Fruit fly (Drosophila melanogaster) whole organism, embryonic: ENCODE results near the gene klu.

Source experiments
- Ada2b ChIP-seq: fragments of 200-800 bp; sonication (Bioruptor generic); IDR thresholded peaks from 2 replicates; pipeline ENCODE4 v1.3.6; 2022; ENCODE audit warnings: missing biosample characterization, missing genetic modification characterization
- CG10959 ChIP-seq: fragments of 200-800 bp; sonication (Bioruptor generic); IDR thresholded peaks from 2 replicates; pipeline ENCODE4 v1.3.6; 2022; ENCODE audit warnings: missing biosample characterization, missing genetic modification characterization
- CG11398 ChIP-seq: fragments of 200-800 bp; sonication (Bioruptor generic); optimal IDR thresholded peaks from 2 replicates; lab custom pipeline; 2016; ENCODE audit warnings: missing biosample characterization, missing genetic modification characterization
- CG12219 ChIP-seq: fragments of 200-800 bp; sonication (Bioruptor generic); optimal IDR thresholded peaks from 3 replicates; lab custom pipeline; 2018; ENCODE audit warnings: missing biosample characterization, mild to moderate bottlenecking, missing genetic modification characterization
- CG13894 ChIP-seq: fragments of 200-800 bp; sonication (Bioruptor generic); optimal IDR thresholded peaks from 3 replicates; lab custom pipeline; 2018; ENCODE audit warnings: missing biosample characterization, mild to moderate bottlenecking, missing genetic modification characterization, moderate library complexity
- CG15269 ChIP-seq: fragments of 200-800 bp; sonication (Bioruptor generic); optimal IDR thresholded peaks from 2 replicates; lab custom pipeline; 2018; ENCODE audit warnings: missing biosample characterization, mild to moderate bottlenecking, missing genetic modification characterization, moderate library complexity
- CG1529 ChIP-seq: fragments of 200-800 bp; sonication (Bioruptor generic); optimal IDR thresholded peaks from 3 replicates; lab custom pipeline; 2018; ENCODE audit warnings: missing biosample characterization, missing genetic modification characterization
- CG17385 ChIP-seq: fragments of 200-800 bp; sonication (Bioruptor generic); optimal IDR thresholded peaks from 3 replicates; lab custom pipeline; 2018; ENCODE audit warnings: missing biosample characterization, mild to moderate bottlenecking, missing genetic modification characterization
- CG17802 ChIP-seq: fragments of 200-800 bp; sonication (Bioruptor generic); optimal IDR thresholded peaks from 2 replicates; lab custom pipeline; 2018; ENCODE audit warnings: missing biosample characterization, mild to moderate bottlenecking, missing genetic modification characterization, moderate library complexity
- CG1792 ChIP-seq: fragments of 200-800 bp; sonication (Bioruptor generic); optimal IDR thresholded peaks from 2 replicates; lab custom pipeline; 2016; ENCODE audit warnings: missing biosample characterization, missing genetic modification characterization
- CG1832 ChIP-seq: fragments of 200-800 bp; sonication (Bioruptor generic); optimal IDR thresholded peaks from 2 replicates; lab custom pipeline; 2017; ENCODE audit warnings: missing biosample characterization, mild to moderate bottlenecking, missing genetic modification characterization, inconsistent platforms
- CG2199 ChIP-seq: fragments of 200-800 bp; sonication (Bioruptor generic); IDR thresholded peaks from 3 replicates; pipeline ENCODE4 v1.3.6; 2022; ENCODE audit warnings: missing biosample characterization, missing genetic modification characterization
- CG2875 ChIP-seq: fragments of 200-800 bp; sonication (Bioruptor generic); optimal IDR thresholded peaks from 2 replicates; lab custom pipeline; 2017; ENCODE audit warnings: missing biosample characterization, mild to moderate bottlenecking, missing genetic modification characterization, missing genetic modification reagents
- CG30020 ChIP-seq: fragments of 200-800 bp; optimal IDR thresholded peaks from 2 replicates; lab custom pipeline; 2019; ENCODE audit warnings: missing biosample characterization, mild to moderate bottlenecking, missing genetic modification characterization, moderate library complexity
- CG3065 ChIP-seq: fragments of 200-800 bp; sonication (Bioruptor generic); optimal IDR thresholded peaks from 2 replicates; lab custom pipeline; 2016; ENCODE audit warnings: missing biosample characterization, missing genetic modification characterization
- CG3838 ChIP-seq: fragments of 200-800 bp; sonication (Bioruptor generic); optimal IDR thresholded peaks from 3 replicates; lab custom pipeline; 2016; ENCODE audit warnings: missing biosample characterization, missing genetic modification characterization
- CG4854 ChIP-seq: fragments of 200-800 bp; sonication (Bioruptor generic); optimal IDR thresholded peaks from 2 replicates; lab custom pipeline; 2016; ENCODE audit warnings: missing biosample characterization, missing genetic modification characterization, inconsistent platforms
- CG5953 ChIP-seq: fragments of 200-800 bp; sonication (Bioruptor generic); IDR thresholded peaks from 2 replicates; pipeline ENCODE4 v1.3.6; 2022; ENCODE audit warnings: missing biosample characterization, missing genetic modification characterization
- CG6254 ChIP-seq: fragments of 200-800 bp; sonication (Bioruptor generic); optimal IDR thresholded peaks from 3 replicates; lab custom pipeline; 2017; ENCODE audit warnings: mild to moderate bottlenecking, missing biosample characterization, missing genetic modification reagents, missing genetic modification characterization
- CG6791 ChIP-seq: fragments of 200-800 bp; sonication (Bioruptor generic); IDR thresholded peaks from 3 replicates; pipeline ENCODE4 v1.3.6; 2022; ENCODE audit warnings: missing biosample characterization, missing genetic modification characterization; ENCODE audit not compliant: partially characterized antibody
- CG7839 ChIP-seq: fragments of 200-800 bp; sonication (Bioruptor generic); optimal IDR thresholded peaks from 3 replicates; lab custom pipeline; 2018; ENCODE audit warnings: missing biosample characterization, mild to moderate bottlenecking, missing genetic modification characterization, moderate library complexity
- CG7987 ChIP-seq: fragments of 200-800 bp; sonication (Bioruptor generic); optimal IDR thresholded peaks from 2 replicates; lab custom pipeline; 2018; ENCODE audit warnings: missing biosample characterization, mild to moderate bottlenecking, missing genetic modification characterization, moderate library complexity
- CG8089 ChIP-seq: fragments of 200-800 bp; sonication (Bioruptor generic); optimal IDR thresholded peaks from 3 replicates; lab custom pipeline; 2016; ENCODE audit warnings: missing biosample characterization, missing genetic modification characterization
- CG8290 ChIP-seq, 3 experiments: fragments of 200-800 bp; sonication (Bioruptor generic); optimal IDR thresholded peaks; 2 replicates each; lab custom pipeline; 2016 to 2019; ENCODE audit warnings: missing biosample characterization in 3 of 3, missing genetic modification characterization in 3 of 3, mild to moderate bottlenecking in 2 of 3, moderate library complexity in 1 of 3
- Deaf1 ChIP-seq: fragments of 200-800 bp; optimal IDR thresholded peaks from 3 replicates; lab custom pipeline; 2019; ENCODE audit warnings: missing biosample characterization, mild to moderate bottlenecking, missing genetic modification characterization, moderate library complexity
- Dref ChIP-seq: fragments of 200-800 bp; sonication (Bioruptor generic); IDR thresholded peaks from 2 replicates; pipeline ENCODE4 v1.3.6; 2022; ENCODE audit warnings: missing biosample characterization, missing genetic modification characterization
- Fer3 ChIP-seq: fragments of 200-800 bp; sonication (Bioruptor generic); optimal IDR thresholded peaks from 2 replicates; lab custom pipeline; 2018; ENCODE audit warnings: missing biosample characterization, mild to moderate bottlenecking, missing genetic modification characterization, moderate library complexity
- HmgD ChIP-seq: fragments of 200-800 bp; sonication (Bioruptor generic); optimal IDR thresholded peaks from 3 replicates; lab custom pipeline; 2016; ENCODE audit warnings: missing biosample characterization, missing genetic modification characterization
- MBD-R2 ChIP-seq: fragments of 200-800 bp; sonication (Bioruptor generic); IDR thresholded peaks from 2 replicates; pipeline ENCODE4 v1.3.6; 2022; ENCODE audit warnings: missing biosample characterization, missing genetic modification characterization
- Mrtf ChIP-seq: fragments of 200-800 bp; sonication (Bioruptor generic); IDR thresholded peaks from 3 replicates; pipeline ENCODE4 v1.3.6; 2022; ENCODE audit warnings: missing biosample characterization, missing genetic modification characterization
- NC2β ChIP-seq: fragments of 200-800 bp; sonication (Bioruptor generic); optimal IDR thresholded peaks from 2 replicates; lab custom pipeline; 2016; ENCODE audit warnings: missing biosample characterization, missing genetic modification characterization
- Opbp ChIP-seq: fragments of 200-800 bp; sonication (Bioruptor generic); IDR thresholded peaks from 3 replicates; pipeline ENCODE4 v1.3.6; 2022; ENCODE audit warnings: missing biosample characterization, missing genetic modification characterization; ENCODE audit not compliant: partially characterized antibody
- Rfx ChIP-seq: fragments of 200-800 bp; sonication (Bioruptor generic); IDR thresholded peaks from 2 replicates; pipeline ENCODE4 v1.3.6; 2022; ENCODE audit warnings: missing biosample characterization, missing genetic modification characterization
- Trl ChIP-seq, 3 experiments: fragments of >200 bp in 2 of 3; fragments of 200-800 bp in 1 of 3; sonication (Bioruptor generic) in 1 of 3; optimal IDR thresholded peaks; 2 replicates in 1 of 3; 3 replicates in 2 of 3; lab custom pipeline; 2016 to 2017; ENCODE audit warnings: missing biosample characterization in 1 of 3, missing genetic modification characterization in 1 of 3
- Vsx1 ChIP-seq: fragments of 200-800 bp; sonication (Bioruptor generic); optimal IDR thresholded peaks from 2 replicates; lab custom pipeline; 2017; ENCODE audit warnings: missing biosample characterization, mild to moderate bottlenecking, missing genetic modification characterization, missing genetic modification reagents
- bcd ChIP-seq: fragments of 200-800 bp; sonication (Bioruptor generic); optimal IDR thresholded peaks from 2 replicates; lab custom pipeline; 2017; ENCODE audit warnings: missing biosample characterization, mild to moderate bottlenecking, missing genetic modification characterization
- bsh ChIP-seq, 2 experiments: fragments of 200-800 bp; sonication (Bioruptor generic); optimal IDR thresholded peaks; 2 replicates each; lab custom pipeline; 2017 to 2018; ENCODE audit warnings: mild to moderate bottlenecking in 2 of 2, missing biosample characterization in 2 of 2, missing genetic modification characterization in 2 of 2, moderate library complexity in 1 of 2
- cas ChIP-seq: fragments of 200-800 bp; sonication (Bioruptor generic); IDR thresholded peaks from 2 replicates; pipeline ENCODE4 v1.3.6; 2022; ENCODE audit warnings: missing biosample characterization, missing genetic modification characterization
- chm ChIP-seq: fragments of 200-800 bp; sonication (Bioruptor generic); IDR thresholded peaks from 2 replicates; pipeline ENCODE4 v1.3.6; 2022; ENCODE audit warnings: missing biosample characterization, missing genetic modification characterization
- ci ChIP-seq: fragments of 200-800 bp; sonication (Bioruptor generic); IDR thresholded peaks from 3 replicates; pipeline ENCODE4 v1.3.6; 2022; ENCODE audit warnings: missing biosample characterization, missing genetic modification characterization
- crol ChIP-seq: fragments of 200-800 bp; sonication (Bioruptor generic); IDR thresholded peaks from 2 replicates; pipeline ENCODE4 v1.3.6; 2022; ENCODE audit warnings: missing biosample characterization, missing genetic modification characterization
- da ChIP-seq: fragments of 200-800 bp; sonication (Bioruptor generic); optimal IDR thresholded peaks from 2 replicates; lab custom pipeline; 2016; ENCODE audit warnings: missing biosample characterization, missing genetic modification characterization
- dmrt99B ChIP-seq: fragments of 200-800 bp; sonication (Bioruptor generic); optimal IDR thresholded peaks from 2 replicates; lab custom pipeline; 2018; ENCODE audit warnings: missing biosample characterization, mild to moderate bottlenecking, missing genetic modification characterization, moderate library complexity
- kni ChIP-seq: fragments of 200-800 bp; sonication (Bioruptor generic); optimal IDR thresholded peaks from 3 replicates; lab custom pipeline; 2017; ENCODE audit warnings: mild to moderate bottlenecking, missing biosample characterization, missing genetic modification reagents, missing genetic modification characterization
- nerfin-1 ChIP-seq: fragments of 200-800 bp; sonication (Bioruptor generic); optimal IDR thresholded peaks from 3 replicates; lab custom pipeline; 2019; ENCODE audit warnings: missing biosample characterization, mild to moderate bottlenecking, missing genetic modification characterization, moderate library complexity
- sc ChIP-seq, 3 experiments: fragments of >200 bp in 2 of 3; fragments of 200-800 bp in 1 of 3; sonication (Bioruptor generic) in 1 of 3; optimal IDR thresholded peaks; 2 replicates in 2 of 3; 3 replicates in 1 of 3; lab custom pipeline; 2017; ENCODE audit warnings: mild to moderate bottlenecking in 1 of 3, missing biosample characterization in 1 of 3, missing genetic modification characterization in 1 of 3, missing genetic modification reagents in 1 of 3
- z ChIP-seq: fragments of 200-800 bp; sonication (Bioruptor generic); IDR thresholded peaks from 3 replicates; pipeline ENCODE4 v1.3.6; 2022; ENCODE audit warnings: missing biosample characterization, missing genetic modification characterization
- zen ChIP-seq: fragments of 200-800 bp; sonication (Bioruptor generic); optimal IDR thresholded peaks from 3 replicates; lab custom pipeline; 2018; ENCODE audit warnings: missing biosample characterization, mild to moderate bottlenecking, missing genetic modification characterization, moderate library complexity

The klu gene

DNA sequence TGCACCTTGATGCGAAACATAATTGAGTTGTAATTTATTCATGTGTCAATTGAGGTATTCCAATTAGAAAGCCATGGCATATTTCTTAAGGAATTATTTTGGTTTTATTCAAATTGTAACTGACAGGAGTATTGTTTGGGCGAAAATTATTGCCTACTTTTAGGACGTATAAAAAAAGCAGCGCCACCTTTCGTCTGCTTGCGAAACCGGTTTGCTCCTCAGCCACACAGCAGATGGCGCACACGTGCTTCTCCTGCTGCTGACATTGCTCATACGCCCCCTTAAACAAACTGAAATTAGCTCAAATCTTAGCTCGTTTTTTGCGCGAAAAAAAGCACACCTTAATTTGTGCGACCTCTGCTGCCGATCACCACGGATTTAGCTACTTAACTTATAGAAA, 38.9 kb upstream of the klu start (continued):
- TF ChIP-seq CG11398 = peak; percentile 32
- TF ChIP-seq zen (tag; lab: Kevin White, UChicago) = peak; percentile 72
- TF ChIP-seq CG7987 (GFP tag; lab: Kevin White, UChicago) = peak; percentile 85
- peak; percentile 83 for TF ChIP-seq Vsx1
- peak; percentile 64 for TF ChIP-seq CG4854 (GFP tag; lab: Kevin White, UChicago)
- TF ChIP-seq CG10959 (GFP tag; lab: Robert Waterston, UW) = peak; percentile 81
- no peak for TF ChIP-seq cas (GFP tag; lab: Robert Waterston, UW)
- peak; percentile 54 for TF ChIP-seq dmrt99B
- peak; percentile 82 for TF ChIP-seq CG7839 (tag; lab: Kevin White, UChicago)
- peak; percentile 65 for TF ChIP-seq da (GFP tag; lab: Kevin White, UChicago)

- TF ChIP-seq CG17802 (tag; lab: Kevin White, UChicago) = no peak
- no peak for TF ChIP-seq HmgD (GFP tag; lab: Kevin White, UChicago)
- TF ChIP-seq Mrtf (GFP tag; lab: Robert Waterston, UW) = no peak
- TF ChIP-seq CG2875 (GFP tag; lab: Kevin White, UChicago) = peak; percentile 22
- no peak for TF ChIP-seq Dref (GFP tag; lab: Robert Waterston, UW)
- no peak for TF ChIP-seq CG1792
- no peak for TF ChIP-seq Ada2b (GFP tag; lab: Robert Waterston, UW)
- TF ChIP-seq sc (optimal IDR thresholded peaks at IDR 0.05; lab: Kevin White, UChicago) = no peak
- no peak for TF ChIP-seq sc (GFP tag; optimal IDR thresholded peaks at IDR 0.05; lab: Kevin White, UChicago)
- TF ChIP-seq CG12219 (GFP tag; lab: Kevin White, UChicago) = no peak
- peak; percentile 0 for TF ChIP-seq CG17385 (GFP tag; lab: Kevin White, UChicago)
- peak; percentile 89 for TF ChIP-seq Deaf1 (tag; lab: Kevin White, UChicago)
- TF ChIP-seq kni (GFP tag; lab: Kevin White, UChicago) = peak; percentile 24
- peak; percentile 40; the same call in 1 of the 2 replicates for TF ChIP-seq chm (GFP tag; lab: Robert Waterston, UW)
- no peak for TF ChIP-seq CG5953
- TF ChIP-seq CG1832 (GFP tag; lab: Kevin White, UChicago) = peak; percentile 67
- TF ChIP-seq Rfx (GFP tag; lab: Robert Waterston, UW) = 0 out of 2 replicates have a peak, but pooled peaks have one; percentile 10
- TF ChIP-seq CG8290 (GFP tag; optimal IDR thresholded peaks at IDR 0.05; lab: Kevin White, UChicago) = peak; percentile 63
- peak in 1 of 2 experiments; percentile 63 for TF ChIP-seq CG8290 (tag; optimal IDR thresholded peaks at IDR 0.05; lab: Kevin White, UChicago)
- TF ChIP-seq CG8089 = no peak
- TF ChIP-seq CG6254 (GFP tag; lab: Kevin White, UChicago) = no peak
- TF ChIP-seq nerfin-1 = peak; percentile 26
- TF ChIP-seq Trl (optimal IDR thresholded peaks at IDR 0.05; lab: Kevin White, UChicago) = peak; percentile 72 to 94
- no peak for TF ChIP-seq Trl (GFP tag; optimal IDR thresholded peaks at IDR 0.05; lab: Kevin White, UChicago)
- no peak for TF ChIP-seq CG15269 (tag; lab: Kevin White, UChicago)
- no peak for TF ChIP-seq bsh (GFP tag; optimal IDR thresholded peaks at IDR 0.05; lab: Kevin White, UChicago)
- peak; percentile 97 for TF ChIP-seq CG1529
- no peak for TF ChIP-seq CG30020 (tag; lab: Kevin White, UChicago)
- 0 out of 3 replicates have a peak, but pooled peaks have one; percentile 18 for TF ChIP-seq Opbp (GFP tag; lab: Robert Waterston, UW)
- TF ChIP-seq bcd (GFP tag; lab: Kevin White, UChicago) = no peak
- no peak for TF ChIP-seq NC2β (GFP tag; lab: Kevin White, UChicago)
- 0 out of 3 replicates have a peak, but pooled peaks have one; percentile 35 for TF ChIP-seq ci (GFP tag; lab: Robert Waterston, UW)
- no peak for TF ChIP-seq MBD-R2 (GFP tag; lab: Robert Waterston, UW)
- no peak for TF ChIP-seq CG3838
- peak; percentile 81 for TF ChIP-seq CG13894 (tag; lab: Kevin White, UChicago)
- peak; percentile 91 for TF ChIP-seq crol (GFP tag; lab: Robert Waterston, UW)
- peak; percentile 65; the same call in 1 of the 3 replicates for TF ChIP-seq CG6791
- no peak for TF ChIP-seq Fer3
- TF ChIP-seq z (GFP tag; lab: Robert Waterston, UW) = peak; percentile 87
- 0 out of 3 replicates have a peak, but pooled peaks have one; percentile 16 for TF ChIP-seq CG2199 (GFP tag; lab: Robert Waterston, UW)
- TF ChIP-seq CG3065 (GFP tag; lab: Kevin White, UChicago) = no peak
These were observed 37.6 kb upstream of the klu start for dm6 chr3L:11046559-11046958.
